Worm (Caenorhabditis elegans) whole organism, mixed stage, embryonic: ENCODE measurements around the gene K06A9.3.

Experiments used
- nhr-237 ChIP-seq: fragments of 150-350 bp; optimal IDR thresholded peaks from 2 replicates; lab custom pipeline; 2014; ENCODE audit warnings: missing biosample characterization, missing genetic modification characterization
- nhr-28 ChIP-seq: fragments of 150-350 bp; optimal IDR thresholded peaks from 2 replicates; lab custom pipeline; 2014; ENCODE audit warnings: missing biosample characterization, missing genetic modification characterization
- pha-4 ChIP-seq: fragments of 150-350 bp; optimal IDR thresholded peaks from 2 replicates; lab custom pipeline; 2018; ENCODE audit warnings: missing biosample characterization, missing genetic modification reagents, missing genetic modification characterization
- snpc-4 ChIP-seq: fragments of 150-350 bp; optimal IDR thresholded peaks from 2 replicates; lab custom pipeline; 2014; ENCODE audit warnings: missing biosample characterization, missing genetic modification characterization
- unc-39 ChIP-seq: fragments of 150-350 bp; optimal IDR thresholded peaks from 2 replicates; lab custom pipeline; 2014; ENCODE audit warnings: missing biosample characterization, missing genetic modification characterization
- ztf-11 ChIP-seq: fragments of 150-350 bp; optimal IDR thresholded peaks from 2 replicates; lab custom pipeline; 2014; ENCODE audit warnings: missing biosample characterization, missing genetic modification characterization

ce11 chrX:1492174-1492573 is 43.0 kb downstream of the K06A9.3 start:
- TF ChIP-seq nhr-237 (tag; lab: Kevin White, UChicago), result no peak
- TF ChIP-seq unc-39, result no peak
- TF ChIP-seq pha-4, result no peak
- no peak for TF ChIP-seq ztf-11
- TF ChIP-seq nhr-28, result no peak
- no peak for TF ChIP-seq snpc-4 (tag; lab: Kevin White, UChicago)
